Fruit fly (Drosophila melanogaster) whole organism, embryonic: Measurements from ENCODE around the gene Dus1.

Experiments used
- Aef1 ChIP-seq: fragments of 200-800 bp; sonication (Bioruptor generic); IDR thresholded peaks from 3 replicates; pipeline ENCODE4 v1.3.6; 2022; ENCODE audit warnings: missing biosample characterization, missing genetic modification characterization
- CG10565 ChIP-seq: fragments of 200-800 bp; sonication (Bioruptor generic); optimal IDR thresholded peaks from 3 replicates; lab custom pipeline; 2016; ENCODE audit warnings: missing biosample characterization, mild to moderate bottlenecking, missing genetic modification characterization
- CG12236 ChIP-seq: fragments of 200-800 bp; sonication (Bioruptor generic); optimal IDR thresholded peaks from 2 replicates; lab custom pipeline; 2016; ENCODE audit warnings: missing biosample characterization, missing genetic modification characterization
- CG13296 ChIP-seq: fragments of 200-800 bp; sonication (Bioruptor generic); optimal IDR thresholded peaks from 3 replicates; lab custom pipeline; 2018; ENCODE audit warnings: missing biosample characterization, mild to moderate bottlenecking, missing genetic modification characterization
- CG14667 ChIP-seq: fragments of 200-800 bp; sonication (Bioruptor generic); IDR thresholded peaks from 2 replicates; pipeline ENCODE4 v1.3.6; 2022; ENCODE audit warnings: missing biosample characterization, missing genetic modification characterization
- CG1529 ChIP-seq: fragments of 200-800 bp; sonication (Bioruptor generic); optimal IDR thresholded peaks from 3 replicates; lab custom pipeline; 2018; ENCODE audit warnings: missing biosample characterization, missing genetic modification characterization
- CG16779 ChIP-seq: fragments of 200-800 bp; sonication (Bioruptor generic); IDR thresholded peaks from 2 replicates; pipeline ENCODE4 v1.3.6; 2022; ENCODE audit warnings: missing biosample characterization, missing genetic modification characterization
- CG16815 ChIP-seq: fragments of 200-800 bp; sonication (Bioruptor generic); optimal IDR thresholded peaks from 3 replicates; lab custom pipeline; 2017; ENCODE audit warnings: missing biosample characterization, mild to moderate bottlenecking, missing genetic modification characterization
- CG17385 ChIP-seq: fragments of 200-800 bp; sonication (Bioruptor generic); optimal IDR thresholded peaks from 3 replicates; lab custom pipeline; 2018; ENCODE audit warnings: missing biosample characterization, mild to moderate bottlenecking, missing genetic modification characterization
- CG18619 ChIP-seq: fragments of 200-800 bp; sonication (Bioruptor generic); optimal IDR thresholded peaks from 3 replicates; lab custom pipeline; 2017; ENCODE audit warnings: missing biosample characterization, mild to moderate bottlenecking, missing genetic modification characterization
- CG31224 ChIP-seq: fragments of 200-800 bp; sonication (Bioruptor generic); IDR thresholded peaks from 2 replicates; pipeline ENCODE4 v1.3.6; 2022; ENCODE audit warnings: missing biosample characterization, missing genetic modification characterization
- CG3163 ChIP-seq: fragments of 200-800 bp; sonication (Bioruptor generic); optimal IDR thresholded peaks from 3 replicates; lab custom pipeline; 2016; ENCODE audit warnings: missing biosample characterization, missing genetic modification characterization
- CG4360 ChIP-seq: fragments of 200-800 bp; sonication (Bioruptor generic); IDR thresholded peaks from 2 replicates; pipeline ENCODE4 v1.3.6; 2022; ENCODE audit warnings: missing biosample characterization, missing genetic modification characterization
- CG4730 ChIP-seq: fragments of 200-800 bp; sonication (Bioruptor generic); IDR thresholded peaks from 2 replicates; pipeline ENCODE4 v1.3.6; 2022; ENCODE audit warnings: missing biosample characterization, missing genetic modification characterization
- CG6175 ChIP-seq: fragments of 200-800 bp; sonication (Bioruptor generic); IDR thresholded peaks from 3 replicates; pipeline ENCODE4 v1.3.6; 2022; ENCODE audit warnings: missing biosample characterization, missing genetic modification characterization
- CG6272 ChIP-seq: fragments of 200-800 bp; sonication (Bioruptor generic); IDR thresholded peaks from 2 replicates; pipeline ENCODE4 v1.3.6; 2022; ENCODE audit warnings: missing biosample characterization, missing genetic modification characterization
- CG9727 ChIP-seq: fragments of 200-800 bp; sonication (Bioruptor generic); optimal IDR thresholded peaks from 3 replicates; lab custom pipeline; 2017; ENCODE audit warnings: missing biosample characterization, mild to moderate bottlenecking, missing genetic modification characterization
- D19B ChIP-seq: fragments of 200-800 bp; sonication (Bioruptor generic); optimal IDR thresholded peaks from 2 replicates; lab custom pipeline; 2017; ENCODE audit warnings: missing biosample characterization, mild to moderate bottlenecking, missing genetic modification characterization
- Doc2 ChIP-seq: fragments of 200-800 bp; sonication (Bioruptor generic); IDR thresholded peaks from 2 replicates; pipeline ENCODE4 v1.3.6; 2022; ENCODE audit warnings: missing biosample characterization, missing genetic modification characterization
- Drgx ChIP-seq: fragments of 200-800 bp; sonication (Bioruptor generic); IDR thresholded peaks from 2 replicates; pipeline ENCODE4 v1.3.6; 2022; ENCODE audit warnings: missing biosample characterization, missing genetic modification characterization
- H2.0 ChIP-seq: fragments of 200-800 bp; sonication (Bioruptor generic); IDR thresholded peaks from 2 replicates; pipeline ENCODE4 v1.3.6; 2022; ENCODE audit warnings: missing biosample characterization, missing genetic modification characterization
- Hand ChIP-seq: fragments of 200-800 bp; sonication (Bioruptor generic); optimal IDR thresholded peaks from 2 replicates; lab custom pipeline; 2017; ENCODE audit warnings: mild to moderate bottlenecking, missing biosample characterization, missing genetic modification reagents, missing genetic modification characterization
- Jarid2 ChIP-seq: fragments of 200-800 bp; sonication (Bioruptor generic); optimal IDR thresholded peaks from 3 replicates; lab custom pipeline; 2017; ENCODE audit warnings: mild to moderate bottlenecking, missing biosample characterization, missing genetic modification reagents, missing genetic modification characterization
- NK7.1 ChIP-seq: fragments of 200-800 bp; sonication (Bioruptor generic); optimal IDR thresholded peaks from 3 replicates; lab custom pipeline; 2016; ENCODE audit warnings: missing biosample characterization, missing genetic modification characterization
- Neu2 ChIP-seq: fragments of 200-800 bp; sonication (Bioruptor generic); optimal IDR thresholded peaks from 3 replicates; lab custom pipeline; 2016; ENCODE audit warnings: missing biosample characterization, missing genetic modification characterization, borderline replicate concordance
- Opbp ChIP-seq: fragments of 200-800 bp; sonication (Bioruptor generic); IDR thresholded peaks from 3 replicates; pipeline ENCODE4 v1.3.6; 2022; ENCODE audit warnings: missing biosample characterization, missing genetic modification characterization; ENCODE audit not compliant: partially characterized antibody
- Scr ChIP-seq: fragments of 200-800 bp; sonication (Bioruptor generic); IDR thresholded peaks from 2 replicates; pipeline ENCODE4 v1.3.6; 2022; ENCODE audit warnings: missing biosample characterization, missing genetic modification characterization; ENCODE audit not compliant: partially characterized antibody
- Sry-β ChIP-seq: fragments of 200-800 bp; sonication (Bioruptor generic); optimal IDR thresholded peaks from 2 replicates; lab custom pipeline; 2018; ENCODE audit warnings: missing biosample characterization, mild to moderate bottlenecking, missing genetic modification characterization, moderate library complexity
- dpn ChIP-seq, 2 experiments: fragments of 200-800 bp; sonication (Bioruptor generic); optimal IDR thresholded peaks; 3 replicates each; lab custom pipeline; 2016; ENCODE audit warnings: missing biosample characterization in 2 of 2, missing genetic modification characterization in 2 of 2
- emc ChIP-seq: fragments of 200-800 bp; sonication (Bioruptor generic); optimal IDR thresholded peaks from 2 replicates; lab custom pipeline; 2016; ENCODE audit warnings: missing biosample characterization, missing genetic modification characterization
- exex ChIP-seq: fragments of 200-800 bp; sonication (Bioruptor generic); optimal IDR thresholded peaks from 4 replicates; lab custom pipeline; 2018; ENCODE audit warnings: missing biosample characterization, mild to moderate bottlenecking, missing genetic modification characterization, moderate library complexity
- fd102C ChIP-seq: fragments of 200-800 bp; sonication (Bioruptor generic); optimal IDR thresholded peaks from 2 replicates; lab custom pipeline; 2018; ENCODE audit warnings: missing biosample characterization, mild to moderate bottlenecking, missing genetic modification characterization, moderate library complexity
- fd3F ChIP-seq: fragments of 200-800 bp; sonication (Bioruptor generic); optimal IDR thresholded peaks from 2 replicates; lab custom pipeline; 2018; ENCODE audit warnings: missing biosample characterization, mild to moderate bottlenecking, missing genetic modification characterization, moderate library complexity
- her ChIP-seq: fragments of 200-800 bp; sonication (Bioruptor generic); optimal IDR thresholded peaks from 2 replicates; lab custom pipeline; 2016; ENCODE audit warnings: missing biosample characterization, missing genetic modification characterization
- lab ChIP-seq: fragments of 200-800 bp; sonication (Bioruptor generic); optimal IDR thresholded peaks from 3 replicates; lab custom pipeline; 2017; ENCODE audit warnings: missing biosample characterization, missing genetic modification characterization, mild to moderate bottlenecking, moderate library complexity, missing genetic modification reagents
- lov ChIP-seq, 2 experiments: fragments of 200-800 bp in 1 of 2; fragments of >200 bp in 1 of 2; sonication (Bioruptor generic) in 1 of 2; IDR thresholded peaks in 1 of 2; optimal IDR thresholded peaks in 1 of 2; 2 replicates in 1 of 2; 3 replicates in 1 of 2; pipeline versions ENCODE4 v1.3.6 to Lab custom; 2017 to 2022; ENCODE audit warnings: missing biosample characterization in 1 of 2, missing genetic modification characterization in 1 of 2
- pan ChIP-seq, 4 experiments: fragments of >200 bp in 3 of 4; fragments of 200-800 bp in 1 of 4; sonication (Bioruptor generic) in 1 of 4; optimal IDR thresholded peaks in 3 of 4; IDR thresholded peaks in 1 of 4; 2 replicates each; pipeline versions ENCODE4 v1.3.6 to Lab custom; 2017 to 2022; ENCODE audit warnings: missing biosample characterization in 2 of 4, missing genetic modification characterization in 2 of 4, mixed read lengths in 1 of 4
- phol ChIP-seq: fragments of 200-800 bp; sonication (Bioruptor generic); optimal IDR thresholded peaks from 3 replicates; lab custom pipeline; 2018; ENCODE audit warnings: missing biosample characterization, mild to moderate bottlenecking, missing genetic modification characterization, moderate library complexity
- prd ChIP-seq, 3 experiments: fragments of >200 bp in 2 of 3; fragments of 200-800 bp in 1 of 3; sonication (Bioruptor generic) in 1 of 3; optimal IDR thresholded peaks in 2 of 3; IDR thresholded peaks in 1 of 3; 2 replicates in 2 of 3; 3 replicates in 1 of 3; pipeline versions ENCODE4 v1.3.6 to Lab custom; 2017 to 2022; ENCODE audit warnings: missing biosample characterization in 1 of 3, missing genetic modification characterization in 1 of 3
- psq ChIP-seq: fragments of 200-800 bp; sonication (Bioruptor generic); optimal IDR thresholded peaks from 2 replicates; lab custom pipeline; 2017; ENCODE audit warnings: missing biosample characterization, missing genetic modification characterization
- pum ChIP-seq: fragments of 200-800 bp; sonication (Bioruptor generic); optimal IDR thresholded peaks from 2 replicates; lab custom pipeline; 2016; ENCODE audit warnings: missing biosample characterization, missing genetic modification characterization
- ranshi ChIP-seq: fragments of 200-800 bp; sonication (Bioruptor generic); IDR thresholded peaks from 2 replicates; pipeline ENCODE4 v1.3.6; 2022; ENCODE audit warnings: missing biosample characterization, missing genetic modification characterization
- ro ChIP-seq: fragments of 200-800 bp; sonication (Bioruptor generic); IDR thresholded peaks from 2 replicates; pipeline ENCODE4 v1.3.6; 2022; ENCODE audit warnings: missing biosample characterization, missing genetic modification characterization
- unpg ChIP-seq: fragments of 200-800 bp; sonication (Bioruptor generic); optimal IDR thresholded peaks from 3 replicates; lab custom pipeline; 2018; ENCODE audit warnings: missing biosample characterization, mild to moderate bottlenecking, missing genetic modification characterization, moderate library complexity
- usp ChIP-seq: fragments of >200 bp; optimal IDR thresholded peaks from 2 replicates; lab custom pipeline; 2017; ENCODE audit warnings: missing biosample characterization, missing genetic modification characterization
- vnd ChIP-seq: fragments of 200-800 bp; sonication (Bioruptor generic); IDR thresholded peaks from 3 replicates; pipeline ENCODE4 v1.3.6; 2022; ENCODE audit warnings: missing biosample characterization, missing genetic modification characterization; ENCODE audit not compliant: partially characterized antibody
- vvl ChIP-seq: fragments of 200-800 bp; sonication (Bioruptor generic); IDR thresholded peaks from 2 replicates; pipeline ENCODE4 v1.3.6; 2022; ENCODE audit warnings: missing biosample characterization, missing genetic modification characterization
- wdn ChIP-seq: fragments of 200-800 bp; sonication (Bioruptor generic); IDR thresholded peaks from 2 replicates; pipeline ENCODE4 v1.3.6; 2022; ENCODE audit warnings: missing biosample characterization, missing genetic modification characterization

Dus1 gene

DNA sequence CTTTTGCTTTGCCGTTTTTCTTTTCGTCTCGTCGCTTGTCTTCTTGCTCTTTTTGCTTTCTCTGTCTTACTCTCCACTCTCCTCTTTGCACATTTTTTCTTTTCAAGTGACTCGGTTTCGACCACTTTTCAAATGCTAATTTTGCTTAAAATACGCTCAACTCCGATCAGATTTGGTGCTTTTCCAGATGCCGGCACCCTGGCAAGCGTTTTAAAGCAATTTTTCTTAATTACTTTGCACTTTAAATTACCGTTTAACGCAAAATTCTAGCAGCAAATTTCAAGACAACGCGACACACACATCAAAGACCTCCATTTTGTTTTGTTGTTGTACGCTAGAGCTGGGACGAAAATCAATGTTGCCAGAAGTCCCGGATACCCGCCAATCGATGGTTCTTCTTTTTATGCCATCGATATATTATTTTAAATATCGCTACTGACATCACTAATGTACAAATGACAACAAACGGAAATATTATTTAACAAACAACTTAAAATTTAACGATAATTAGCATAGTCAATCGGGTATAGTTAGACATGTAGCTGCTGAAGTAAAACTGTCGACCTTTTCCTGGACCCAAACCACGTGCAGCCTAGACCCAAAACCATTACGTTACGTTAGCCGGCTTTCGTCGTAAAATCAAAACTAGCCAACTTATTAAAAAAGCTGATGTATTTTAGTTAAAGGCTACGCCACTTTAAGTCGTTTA lies 20.9 kb downstream of the Dus1 start, which contains the start of gene kis (continued):
- peak; percentile 66 for TF ChIP-seq lab (GFP tag; lab: Kevin White, UChicago)
- peak; percentile 75 for TF ChIP-seq Jarid2 (GFP tag; lab: Kevin White, UChicago)
- TF ChIP-seq Sry-β = peak; percentile 43
- TF ChIP-seq D19B (GFP tag; lab: Kevin White, UChicago) = no peak
- TF ChIP-seq vnd = peak; percentile 93
- TF ChIP-seq CG12236 (GFP tag; lab: Kevin White, UChicago) = no peak
- peak; percentile 57; the same call in 1 of the 2 replicates for TF ChIP-seq vvl (GFP tag; lab: Robert Waterston, UW)
- peak; percentile 41 for TF ChIP-seq CG9727 (GFP tag; lab: Kevin White, UChicago)
- TF ChIP-seq CG6272 = peak; percentile 66
- TF ChIP-seq CG4730 (GFP tag; lab: Robert Waterston, UW) = no peak
- peak; percentile 30 for TF ChIP-seq CG13296 (GFP tag; lab: Kevin White, UChicago)
- TF ChIP-seq CG4360 (GFP tag; lab: Robert Waterston, UW) = peak; percentile 95
- TF ChIP-seq pum (GFP tag; lab: Kevin White, UChicago) = no peak
- peak; percentile 43 for TF ChIP-seq unpg (GFP tag; lab: Kevin White, UChicago)
- TF ChIP-seq NK7.1 (GFP tag; lab: Kevin White, UChicago) = peak; percentile 3
- no peak for TF ChIP-seq CG10565 (GFP tag; lab: Kevin White, UChicago)
- peak; percentile 17 for TF ChIP-seq exex (tag; lab: Kevin White, UChicago)
- TF ChIP-seq CG14667 (GFP tag; lab: Robert Waterston, UW) = no peak
- no peak for TF ChIP-seq prd (optimal IDR thresholded peaks at IDR 0.05; lab: Kevin White, UChicago)
- peak; percentile 49; the same call in 2 of the 3 replicates for TF ChIP-seq prd (GFP tag; IDR thresholded peaks at IDR 0.05; lab: Robert Waterston, UW)
- TF ChIP-seq CG3163 (GFP tag; lab: Kevin White, UChicago) = peak; percentile 43
- no peak for TF ChIP-seq CG18619
- TF ChIP-seq lov (optimal IDR thresholded peaks at IDR 0.05; lab: Kevin White, UChicago) = no peak
- TF ChIP-seq lov (GFP tag; IDR thresholded peaks at IDR 0.05; lab: Robert Waterston, UW) = 0 out of 3 replicates have a peak, but pooled peaks have one; percentile 48
- no peak for TF ChIP-seq CG16779 (GFP tag; lab: Robert Waterston, UW)
- peak; percentile 27 to 63 for TF ChIP-seq dpn (GFP tag; optimal IDR thresholded peaks at IDR 0.05; lab: Kevin White, UChicago)
- peak; percentile 97 for TF ChIP-seq Scr (GFP tag; lab: Robert Waterston, UW)
- TF ChIP-seq CG16815 (GFP tag; lab: Kevin White, UChicago) = no peak
- peak; percentile 97 for TF ChIP-seq Opbp (GFP tag; lab: Robert Waterston, UW)
- no peak for TF ChIP-seq wdn (GFP tag; lab: Robert Waterston, UW)
- TF ChIP-seq Aef1 = peak; percentile 87
- TF ChIP-seq CG6175 (GFP tag; lab: Robert Waterston, UW) = no peak
- TF ChIP-seq pan (optimal IDR thresholded peaks at IDR 0.05; lab: Kevin White, UChicago) = no peak
- no peak for TF ChIP-seq pan (GFP tag; optimal IDR thresholded peaks at IDR 0.05 in 1 of 2, IDR thresholded peaks at IDR 0.05 in 1 of 2)
- peak; percentile 80 for TF ChIP-seq psq
- TF ChIP-seq her (GFP tag; lab: Kevin White, UChicago) = peak; percentile 35
- no peak for TF ChIP-seq Doc2 (GFP tag; lab: Robert Waterston, UW)
- peak; percentile 10 for TF ChIP-seq emc
- TF ChIP-seq usp (GFP tag; lab: Kevin White, UChicago) = no peak
- no peak for TF ChIP-seq fd102C
- TF ChIP-seq Neu2 = no peak
- TF ChIP-seq ro (GFP tag; lab: Robert Waterston, UW) = no peak
- TF ChIP-seq CG17385 (GFP tag; lab: Kevin White, UChicago) = peak; percentile 1
- TF ChIP-seq Hand (GFP tag; lab: Kevin White, UChicago) = no peak
- no peak for TF ChIP-seq CG31224 (GFP tag; lab: Robert Waterston, UW)
- no peak for TF ChIP-seq ranshi (GFP tag; lab: Robert Waterston, UW)
- peak; percentile 99 for TF ChIP-seq phol
- no peak for TF ChIP-seq CG1529 (GFP tag; lab: Kevin White, UChicago)
- TF ChIP-seq Drgx (GFP tag; lab: Robert Waterston, UW) = peak; percentile 44; the same call in 1 of the 2 replicates
- TF ChIP-seq fd3F (GFP tag; lab: Kevin White, UChicago) = no peak
- no peak for TF ChIP-seq H2.0 (GFP tag; lab: Robert Waterston, UW)
